ENCODE assay signal across 3 worm cellular contexts in the genomic region with DNA sequence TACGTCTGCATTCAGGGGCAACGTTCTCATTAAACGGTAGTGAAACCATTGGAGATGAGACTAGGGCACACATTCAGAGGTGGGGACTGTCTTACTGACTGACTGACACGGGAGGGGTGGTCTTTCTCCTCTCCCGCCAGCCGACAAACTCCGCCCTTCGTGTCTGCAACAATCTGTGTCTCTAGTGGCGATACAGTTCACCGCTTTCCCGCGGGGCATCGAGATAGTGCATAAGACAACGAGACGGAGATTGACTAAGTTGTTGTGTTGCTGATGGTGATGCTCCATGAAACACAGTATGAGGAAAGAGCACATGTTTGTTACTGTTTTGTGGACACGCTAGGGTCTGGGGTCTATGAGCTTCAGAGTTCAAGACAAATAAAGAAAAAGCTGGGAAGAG.
A peak's percentile ranks its signal among the peaks of the same experiment; 100 is the strongest.
TF ChIP-seq lines count a peak whose summit lies in the region.

No protein-coding gene starts in this region.

TF ChIP-seq in whole organism, L1 larva, 84 proteins besides CTCF, POLR2A, EP300 and RAD21 (continued from another document):
- TF ChIP-seq lin-35 (GFP tag; optimal IDR thresholded peaks at IDR 0.05; lab: Kevin White, UChicago), result peak in 1 of 2 experiments; percentile 28
- TF ChIP-seq efl-1 (optimal IDR thresholded peaks at IDR 0.05; lab: Kevin White, UChicago), result peak in 1 of 2 experiments; percentile 19
- TF ChIP-seq efl-1 (GFP tag; optimal IDR thresholded peaks at IDR 0.05 in 1 of 2; lab: Kevin White, UChicago), result peak in 1 of 2 experiments; percentile 78
- TF ChIP-seq C34B4.2 (tag; optimal IDR thresholded peaks at IDR 0.05; lab: Kevin White, UChicago), result no peak
- TF ChIP-seq mep-1 (tag; optimal IDR thresholded peaks at IDR 0.05; lab: Kevin White, UChicago), result no peak
- TF ChIP-seq grh-1 (GFP tag; IDR thresholded peaks at IDR 0.05; lab: Robert Waterston, UW), result no peak
- peak; percentile 21 for TF ChIP-seq skn-1 (tag; optimal IDR thresholded peaks at IDR 0.05; lab: Kevin White, UChicago)
- TF ChIP-seq rnt-1 (tag; optimal IDR thresholded peaks at IDR 0.05; lab: Kevin White, UChicago), result no peak
- TF ChIP-seq snu-23 (GFP tag; optimal IDR thresholded peaks at IDR 0.05; lab: Kevin White, UChicago), result peak; percentile 13
- TF ChIP-seq zag-1 (tag; optimal IDR thresholded peaks at IDR 0.05; lab: Kevin White, UChicago), result no peak
- no peak for TF ChIP-seq C04F5.9 (tag; optimal IDR thresholded peaks at IDR 0.05; lab: Kevin White, UChicago)
- TF ChIP-seq lir-3 (tag; optimal IDR thresholded peaks at IDR 0.05; lab: Kevin White, UChicago; ENCODE audit: poor library complexity), result no peak
- TF ChIP-seq pax-3 (tag; optimal IDR thresholded peaks at IDR 0.05; lab: Kevin White, UChicago), result no peak
- no peak for TF ChIP-seq efl-3 (GFP tag; optimal IDR thresholded peaks at IDR 0.05; lab: Kevin White, UChicago)
- TF ChIP-seq jun-1 (tag; optimal IDR thresholded peaks at IDR 0.05; lab: Kevin White, UChicago), result no peak
- TF ChIP-seq tlp-1 (tag; optimal IDR thresholded peaks at IDR 0.05; lab: Kevin White, UChicago), result no peak
- TF ChIP-seq hlh-4 (tag; optimal IDR thresholded peaks at IDR 0.05; lab: Kevin White, UChicago), result no peak
- no peak for TF ChIP-seq unc-62 (GFP tag; optimal IDR thresholded peaks at IDR 0.05; lab: Kevin White, UChicago)
- no peak for TF ChIP-seq nhr-90 (tag; optimal IDR thresholded peaks at IDR 0.05; lab: Kevin White, UChicago; ENCODE audit: poor library complexity)
TF ChIP-seq in whole organism, L1 larva: peak in this region for 8.

TF ChIP-seq in whole organism, L3 larva, 47 proteins besides CTCF, POLR2A, EP300 and RAD21 (continued from another document):
- TF ChIP-seq fkh-10 (GFP tag; optimal IDR thresholded peaks at IDR 0.05; lab: Kevin White, UChicago), result no peak
- no peak for TF ChIP-seq ceh-28 (tag; optimal IDR thresholded peaks at IDR 0.05; lab: Kevin White, UChicago)
- TF ChIP-seq nhr-77 (tag; optimal IDR thresholded peaks at IDR 0.05; lab: Kevin White, UChicago), result no peak
- no peak for TF ChIP-seq eor-1 (tag; optimal IDR thresholded peaks at IDR 0.05; lab: Kevin White, UChicago)
- TF ChIP-seq ztf-4 (tag; optimal IDR thresholded peaks at IDR 0.05; lab: Kevin White, UChicago), result no peak
- peak; percentile 83 for TF ChIP-seq pha-4 (tag; optimal IDR thresholded peaks at IDR 0.05; lab: Kevin White, UChicago)
- no peak for TF ChIP-seq nhr-67 (tag; optimal IDR thresholded peaks at IDR 0.05; lab: Kevin White, UChicago)
- TF ChIP-seq ztf-11 (tag; optimal IDR thresholded peaks at IDR 0.05; lab: Kevin White, UChicago), result no peak

TF ChIP-seq in whole organism, L4 larva, 104 proteins besides CTCF, POLR2A, EP300 and RAD21 (continued from another document):
- TF ChIP-seq daf-16 (GFP tag; optimal IDR thresholded peaks at IDR 0.05; lab: Kevin White, UChicago), result no peak
- TF ChIP-seq daf-16 (tag; optimal IDR thresholded peaks at IDR 0.05; lab: Kevin White, UChicago), result peak; percentile 71
- TF ChIP-seq hlh-11 (tag; optimal IDR thresholded peaks at IDR 0.05; lab: Kevin White, UChicago), result peak; percentile 72
- TF ChIP-seq tra-1 (GFP tag; IDR thresholded peaks at IDR 0.05; lab: Robert Waterston, UW), result no peak
- no peak for TF ChIP-seq dmd-8 (GFP tag; IDR thresholded peaks at IDR 0.05; lab: Robert Waterston, UW)
- TF ChIP-seq mep-1 (tag; optimal IDR thresholded peaks at IDR 0.05; lab: Kevin White, UChicago), result no peak
- no peak for TF ChIP-seq R02D3.7 (tag; optimal IDR thresholded peaks at IDR 0.05; lab: Kevin White, UChicago)
- TF ChIP-seq dve-1 (tag; optimal IDR thresholded peaks at IDR 0.05; lab: Kevin White, UChicago; ENCODE audit: insufficient read depth), result peak; percentile 34
- peak; percentile 86 for TF ChIP-seq mxl-3 (GFP tag; optimal IDR thresholded peaks at IDR 0.05; lab: Kevin White, UChicago)
- no peak for TF ChIP-seq spr-1 (tag; optimal IDR thresholded peaks at IDR 0.05; lab: Kevin White, UChicago)
- TF ChIP-seq snpc-1.2 (GFP tag; IDR thresholded peaks at IDR 0.05; lab: Robert Waterston, UW), result no peak
- peak; percentile 35; the same call in 1 of the 2 replicates for TF ChIP-seq set-16 (GFP tag; IDR thresholded peaks at IDR 0.05; lab: Robert Waterston, UW)
- no peak for TF ChIP-seq egl-27 (tag; optimal IDR thresholded peaks at IDR 0.05; lab: Kevin White, UChicago)
- TF ChIP-seq ama-1 (optimal IDR thresholded peaks at IDR 0.05; lab: Kevin White, UChicago), result no peak
- TF ChIP-seq hlh-30 (tag; optimal IDR thresholded peaks at IDR 0.05; lab: Kevin White, UChicago; ENCODE audit: insufficient read depth), result peak; percentile 65
- 0 out of 2 replicates have a peak, but pooled peaks have one; percentile 34 for TF ChIP-seq vab-7 (GFP tag; IDR thresholded peaks at IDR 0.05; lab: Robert Waterston, UW)
- TF ChIP-seq nhr-28 (tag; optimal IDR thresholded peaks at IDR 0.05; lab: Kevin White, UChicago), result peak; percentile 64
- TF ChIP-seq skn-1 (tag; optimal IDR thresholded peaks at IDR 0.05; lab: Kevin White, UChicago), result no peak
- no peak for TF ChIP-seq nhr-10 (tag; optimal IDR thresholded peaks at IDR 0.05; lab: Kevin White, UChicago)
- no peak for TF ChIP-seq ceh-32 (tag; optimal IDR thresholded peaks at IDR 0.05; lab: Kevin White, UChicago; ENCODE audit: poor library complexity)
- peak; percentile 13 for TF ChIP-seq mes-2 (tag; optimal IDR thresholded peaks at IDR 0.05; lab: Kevin White, UChicago; ENCODE audit: poor library complexity, severe bottlenecking)
- no peak for TF ChIP-seq ctbp-1 (GFP tag; IDR thresholded peaks at IDR 0.05; lab: Robert Waterston, UW)
- TF ChIP-seq nhr-25 (tag; optimal IDR thresholded peaks at IDR 0.05; lab: Kevin White, UChicago; ENCODE audit: borderline replicate concordance, insufficient read depth), result no peak
- peak in 1 of 2 experiments; percentile 66 for TF ChIP-seq mdl-1 (tag; optimal IDR thresholded peaks at IDR 0.05; lab: Kevin White, UChicago)
- peak; percentile 65 for TF ChIP-seq dmd-6 (GFP tag; IDR thresholded peaks at IDR 0.05; lab: Robert Waterston, UW)
- no peak for TF ChIP-seq lir-3 (tag; optimal IDR thresholded peaks at IDR 0.05; lab: Kevin White, UChicago)
- peak; percentile 26; the same call in 1 of the 2 replicates for TF ChIP-seq pha-4 (GFP tag; IDR thresholded peaks at IDR 0.05; lab: Robert Waterston, UW)
- TF ChIP-seq pha-4 (tag; optimal IDR thresholded peaks at IDR 0.05; lab: Kevin White, UChicago), result no peak
- no peak for TF ChIP-seq daf-12 (tag; optimal IDR thresholded peaks at IDR 0.05; lab: Kevin White, UChicago)
- TF ChIP-seq hif-1 (tag; optimal IDR thresholded peaks at IDR 0.05; lab: Kevin White, UChicago), result peak in 1 of 2 experiments; percentile 61
- TF ChIP-seq F37D6.2 (tag; optimal IDR thresholded peaks at IDR 0.05; lab: Kevin White, UChicago), result no peak
- peak; percentile 11 for TF ChIP-seq spr-3 (GFP tag; optimal IDR thresholded peaks at IDR 0.05; lab: Kevin White, UChicago)
- no peak for TF ChIP-seq ztf-11 (tag; optimal IDR thresholded peaks at IDR 0.05; lab: Kevin White, UChicago)
- peak; percentile 25 for TF ChIP-seq lin-13 (GFP tag; optimal IDR thresholded peaks at IDR 0.05; lab: Kevin White, UChicago)
- TF ChIP-seq aly-2 (tag; optimal IDR thresholded peaks at IDR 0.05; lab: Kevin White, UChicago), result no peak
- peak; percentile 6 to 44 for TF ChIP-seq lsy-2 (tag; optimal IDR thresholded peaks at IDR 0.05; lab: Kevin White, UChicago)
- peak; percentile 41 for TF ChIP-seq nhr-77 (tag; optimal IDR thresholded peaks at IDR 0.05; lab: Kevin White, UChicago)
- TF ChIP-seq F10B5.3 (tag; optimal IDR thresholded peaks at IDR 0.05; lab: Kevin White, UChicago), result no peak
- 0 out of 2 replicates have a peak, but pooled peaks have one; percentile 40 for TF ChIP-seq egl-43 (GFP tag; IDR thresholded peaks at IDR 0.05; lab: Robert Waterston, UW)
